Fruit fly (Drosophila melanogaster): ENCODE data around the gene Nnk.

The Nnk gene

dm6 chr3R:17794335-17795074 lies 10.5 kb downstream of the Nnk start, which contains the start of gene CG43102 (continued):
- peak; percentile 79 for TF ChIP-seq CG18599 (GFP tag; optimal IDR thresholded peaks at IDR 0.05)
- TF ChIP-seq lov (optimal IDR thresholded peaks at IDR 0.05), result no peak
- TF ChIP-seq lov (GFP tag; IDR thresholded peaks at IDR 0.05), result 0 out of 3 replicates have a peak, but pooled peaks have one; percentile 41
- peak; percentile 65 for TF ChIP-seq Oli (tag; optimal IDR thresholded peaks at IDR 0.05)
- peak in 1 of 3 experiments; percentile 38 for TF ChIP-seq lola (GFP tag; optimal IDR thresholded peaks at IDR 0.05)
- TF ChIP-seq Spps (tag; optimal IDR thresholded peaks at IDR 0.05), result no peak
- peak; percentile 72 for TF ChIP-seq Dbx (GFP tag; IDR thresholded peaks at IDR 0.05)
- TF ChIP-seq CG10959 (GFP tag; IDR thresholded peaks at IDR 0.05), result peak; percentile 25; the same call in 1 of the 2 replicates
- TF ChIP-seq CG8944 (GFP tag; optimal IDR thresholded peaks at IDR 0.05), result peak; percentile 44
- peak; percentile 38 for TF ChIP-seq CG18619 (GFP tag; optimal IDR thresholded peaks at IDR 0.05)
- no peak for TF ChIP-seq CG10565 (GFP tag; optimal IDR thresholded peaks at IDR 0.05)
- TF ChIP-seq CG12071 (GFP tag; optimal IDR thresholded peaks at IDR 0.05), result peak; percentile 56
- TF ChIP-seq zfh1 (GFP tag; IDR thresholded peaks at IDR 0.05), result peak; percentile 69; the same call in 2 of the 3 replicates
- TF ChIP-seq CG3163 (GFP tag; optimal IDR thresholded peaks at IDR 0.05), result peak; percentile 11
- TF ChIP-seq kay (GFP tag; optimal IDR thresholded peaks at IDR 0.05), result peak; percentile 11
- TF ChIP-seq pita (GFP tag; optimal IDR thresholded peaks at IDR 0.05), result no peak
- TF ChIP-seq disco-r (GFP tag; optimal IDR thresholded peaks at IDR 0.05), result no peak
- TF ChIP-seq Aef1 (GFP tag; IDR thresholded peaks at IDR 0.05), result peak; percentile 75
- TF ChIP-seq CG18476 (GFP tag; optimal IDR thresholded peaks at IDR 0.05), result peak; percentile 14
- TF ChIP-seq maf-S (GFP tag; optimal IDR thresholded peaks at IDR 0.05), result peak; percentile 18
- TF ChIP-seq CG17361 (GFP tag; IDR thresholded peaks at IDR 0.05), result peak; percentile 83
- TF ChIP-seq CTCF (GFP tag; optimal IDR thresholded peaks at IDR 0.05), result peak; percentile 46
- TF ChIP-seq cad (GFP tag; optimal IDR thresholded peaks at IDR 0.05), result no peak
- TF ChIP-seq tio (GFP tag; optimal IDR thresholded peaks at IDR 0.05), result peak; percentile 34
- TF ChIP-seq inv (GFP tag; IDR thresholded peaks at IDR 0.05; ENCODE audit: partially characterized antibody), result peak; percentile 55
- peak; percentile 7 for TF ChIP-seq pfk (GFP tag; optimal IDR thresholded peaks at IDR 0.05)
- peak; percentile 79 for TF ChIP-seq CG2678 (tag; optimal IDR thresholded peaks at IDR 0.05)
- TF ChIP-seq ATbp (GFP tag; optimal IDR thresholded peaks at IDR 0.05), result peak; percentile 57
- TF ChIP-seq CG12744 (GFP tag; optimal IDR thresholded peaks at IDR 0.05), result peak; percentile 32
- peak; percentile 45 for TF ChIP-seq CG9609 (GFP tag; optimal IDR thresholded peaks at IDR 0.05)
- no peak for TF ChIP-seq CG12236 (GFP tag; optimal IDR thresholded peaks at IDR 0.05)
- no peak for TF ChIP-seq danr (GFP tag; IDR thresholded peaks at IDR 0.05)
- peak; percentile 62 for TF ChIP-seq CG12659 (GFP tag; optimal IDR thresholded peaks at IDR 0.05)
- TF ChIP-seq CG17328 (GFP tag; IDR thresholded peaks at IDR 0.05), result peak; percentile 78
- TF ChIP-seq CG31441 (GFP tag; IDR thresholded peaks at IDR 0.05), result peak; percentile 83
- TF ChIP-seq Hr51 (GFP tag; optimal IDR thresholded peaks at IDR 0.05), result peak; percentile 51 to 78
- peak; percentile 71 for TF ChIP-seq ind (GFP tag; optimal IDR thresholded peaks at IDR 0.05)
- no peak for TF ChIP-seq D (optimal IDR thresholded peaks at IDR 0.05)
- TF ChIP-seq D (GFP tag; optimal IDR thresholded peaks at IDR 0.05), result peak; percentile 15
- peak; percentile 81 for TF ChIP-seq gem (tag; optimal IDR thresholded peaks at IDR 0.05)
- peak; percentile 17 for TF ChIP-seq org-1 (GFP tag; optimal IDR thresholded peaks at IDR 0.05)
- peak; percentile 57 for TF ChIP-seq CG14050 (GFP tag; IDR thresholded peaks at IDR 0.05)
- TF ChIP-seq Eip74EF (GFP tag; optimal IDR thresholded peaks at IDR 0.05), result peak in 1 of 2 experiments; percentile 36
- TF ChIP-seq trem (tag; optimal IDR thresholded peaks at IDR 0.05), result peak; percentile 63
- peak; percentile 68 for TF ChIP-seq Hmr (GFP tag; optimal IDR thresholded peaks at IDR 0.05)
- TF ChIP-seq CG4360 (GFP tag; IDR thresholded peaks at IDR 0.05), result peak; percentile 95
- peak; percentile 63; the same call in 1 of the 2 replicates for TF ChIP-seq ttk (GFP tag; IDR thresholded peaks at IDR 0.05)
- peak; percentile 32 for TF ChIP-seq Ssrp (tag; optimal IDR thresholded peaks at IDR 0.05)
- TF ChIP-seq Med (GFP tag), result peak; percentile 96
- peak; percentile 13 for TF ChIP-seq emc (GFP tag; optimal IDR thresholded peaks at IDR 0.05)
